Worm (Caenorhabditis elegans) whole organism, L1 larva: ENCODE data around the gene T19C9.8.
A peak's percentile ranks its signal among the peaks of the same experiment; 100 is the strongest.

Source experiments
- C04F5.9 ChIP-seq: sonication (generic microtip); optimal IDR thresholded peaks from 2 replicates; lab custom pipeline; 2016; ENCODE audit warnings: missing genetic modification characterization, missing compliant biosample characterization
- C16A3.4 ChIP-seq: fragments of 150-350 bp; optimal IDR thresholded peaks from 2 replicates; lab custom pipeline; 2014; ENCODE audit warnings: missing biosample characterization, missing genetic modification characterization
- C34B4.2 ChIP-seq: sonication (generic microtip); optimal IDR thresholded peaks from 2 replicates; lab custom pipeline; 2017; ENCODE audit warnings: mild to moderate bottlenecking, missing genetic modification characterization, missing compliant biosample characterization
- alr-1 ChIP-seq: fragments of 200-800 bp; sonication (Bioruptor generic); optimal IDR thresholded peaks from 2 replicates; lab custom pipeline; 2018; ENCODE audit warnings: borderline replicate concordance, mild to moderate bottlenecking, missing genetic modification characterization, missing compliant biosample characterization
- ceh-82 ChIP-seq, 3 experiments: fragments of 150-350 bp in 1 of 3; sonication (generic microtip) in 2 of 3; optimal IDR thresholded peaks; 2 replicates each; lab custom pipeline; 2014 to 2017; ENCODE audit warnings: missing biosample characterization in 3 of 3, missing genetic modification characterization in 3 of 3
- ceh-88 ChIP-seq: fragments of 200-800 bp; sonication (Bioruptor generic); IDR thresholded peaks from 2 replicates; pipeline ENCODE4 v1.3.6; 2022; ENCODE audit warnings: missing genetic modification characterization, missing compliant biosample characterization
- ceh-90 ChIP-seq: sonication (generic microtip); optimal IDR thresholded peaks from 2 replicates; lab custom pipeline; 2016; ENCODE audit warnings: missing genetic modification characterization, missing compliant biosample characterization
- dsc-1 ChIP-seq: sonication (generic microtip); optimal IDR thresholded peaks from 2 replicates; lab custom pipeline; 2016; ENCODE audit warnings: mild to moderate bottlenecking, missing genetic modification characterization, missing compliant biosample characterization
- efl-1 ChIP-seq, 4 experiments: fragments of 150-350 bp; optimal IDR thresholded peaks in 3 of 4; peaks in 1 of 4; 1 replicate in 1 of 4; 2 replicates in 3 of 4; lab custom pipeline; 2014; ENCODE audit warnings: missing biosample characterization in 2 of 4, missing genetic modification characterization in 2 of 4, missing genetic modification reagents in 2 of 4
- egl-27 ChIP-seq, 2 experiments: fragments of 150-350 bp in 1 of 2; sonication (generic microtip); optimal IDR thresholded peaks; 3 replicates each; lab custom pipeline; 2017 to 2018; ENCODE audit warnings: missing biosample characterization in 2 of 2, missing genetic modification characterization in 2 of 2, missing genetic modification reagents in 2 of 2
- elt-2 ChIP-seq: sonication (generic microtip); optimal IDR thresholded peaks from 2 replicates; lab custom pipeline; 2016; ENCODE audit warnings: missing genetic modification characterization, mild to moderate bottlenecking, inconsistent platforms, missing compliant biosample characterization, missing genetic modification reagents
- fkh-8 ChIP-seq: sonication (generic microtip); optimal IDR thresholded peaks from 2 replicates; lab custom pipeline; 2016; ENCODE audit warnings: mild to moderate bottlenecking, missing genetic modification characterization, missing compliant biosample characterization
- hlh-17 ChIP-seq: fragments of 200-800 bp; sonication (Bioruptor generic); optimal IDR thresholded peaks from 2 replicates; lab custom pipeline; 2018; ENCODE audit warnings: missing genetic modification characterization, mild to moderate bottlenecking, missing compliant biosample characterization, moderate library complexity, borderline replicate concordance
- hlh-4 ChIP-seq: sonication (generic microtip); optimal IDR thresholded peaks from 2 replicates; lab custom pipeline; 2016; ENCODE audit warnings: mild to moderate bottlenecking, missing genetic modification characterization, missing compliant biosample characterization
- hpl-2 ChIP-seq: fragments of 150-350 bp; optimal IDR thresholded peaks from 2 replicates; lab custom pipeline; 2014; ENCODE audit warnings: missing biosample characterization, missing genetic modification reagents, missing genetic modification characterization
- isw-1 ChIP-seq: fragments of 200-800 bp; sonication (Bioruptor generic); IDR thresholded peaks from 2 replicates; pipeline ENCODE4 v1.3.6; 2022; ENCODE audit warnings: missing genetic modification characterization, missing compliant biosample characterization
- jun-1 ChIP-seq: fragments of 150-350 bp; optimal IDR thresholded peaks from 2 replicates; lab custom pipeline; 2014; ENCODE audit warnings: missing biosample characterization, missing genetic modification reagents, missing genetic modification characterization
- lin-13 ChIP-seq: fragments of 150-350 bp; optimal IDR thresholded peaks from 2 replicates; lab custom pipeline; 2014; ENCODE audit warnings: missing biosample characterization, missing genetic modification reagents, missing genetic modification characterization
- lin-14 ChIP-seq: fragments of 200-800 bp; sonication (Bioruptor generic); optimal IDR thresholded peaks from 2 replicates; lab custom pipeline; 2018; ENCODE audit warnings: mild to moderate bottlenecking, missing genetic modification characterization, moderate library complexity, missing compliant biosample characterization
- lin-35 ChIP-seq, 2 experiments: fragments of 150-350 bp; optimal IDR thresholded peaks; 2 replicates each; lab custom pipeline; 2014; ENCODE audit warnings: missing biosample characterization in 2 of 2, missing genetic modification characterization in 2 of 2, missing genetic modification reagents in 2 of 2
- lin-39 ChIP-seq: fragments of 150-350 bp; optimal IDR thresholded peaks from 2 replicates; lab custom pipeline; 2014; ENCODE audit warnings: missing biosample characterization, missing genetic modification reagents, missing genetic modification characterization
- lir-3 ChIP-seq: sonication (generic microtip); optimal IDR thresholded peaks from 2 replicates; lab custom pipeline; 2016; ENCODE audit warnings: mild to moderate bottlenecking, missing genetic modification characterization, moderate library complexity, missing compliant biosample characterization; ENCODE audit not compliant: poor library complexity
- mab-9 ChIP-seq: fragments of 200-800 bp; sonication (Bioruptor generic); IDR thresholded peaks from 2 replicates; pipeline ENCODE4 v1.3.6; 2022; ENCODE audit warnings: missing genetic modification reagents, missing genetic modification characterization, missing compliant biosample characterization
- nhr-11 ChIP-seq: fragments of 150-350 bp; optimal IDR thresholded peaks from 2 replicates; lab custom pipeline; 2014; ENCODE audit warnings: missing biosample characterization, missing genetic modification characterization
- nhr-19 ChIP-seq: fragments of 200-800 bp; sonication (Bioruptor generic); conservative IDR thresholded peaks from 2 replicates; pipeline ENCODE4 v1.3.6; 2022; ENCODE audit warnings: missing genetic modification characterization, missing compliant biosample characterization
- nhr-237 ChIP-seq: fragments of 150-350 bp; optimal IDR thresholded peaks from 2 replicates; lab custom pipeline; 2014; ENCODE audit warnings: missing biosample characterization, missing genetic modification characterization
- nhr-28 ChIP-seq: fragments of 150-350 bp; optimal IDR thresholded peaks from 2 replicates; lab custom pipeline; 2014; ENCODE audit warnings: missing biosample characterization, missing genetic modification characterization
- nhr-76 ChIP-seq: sonication (generic microtip); optimal IDR thresholded peaks from 2 replicates; lab custom pipeline; 2017; ENCODE audit warnings: missing biosample characterization, missing genetic modification characterization
- nhr-77 ChIP-seq: fragments of 150-350 bp; optimal IDR thresholded peaks from 2 replicates; lab custom pipeline; 2014; ENCODE audit warnings: missing biosample characterization, missing genetic modification characterization
- nhr-85 ChIP-seq: sonication (generic microtip); peaks from one replicate; lab custom pipeline; 2016; ENCODE audit warnings: missing genetic modification characterization, inconsistent platforms, missing compliant biosample characterization
- pqm-1 ChIP-seq: sonication (generic microtip); optimal IDR thresholded peaks from 3 replicates; lab custom pipeline; 2017; ENCODE audit warnings: missing biosample characterization, missing genetic modification characterization
- sptf-1 ChIP-seq: fragments of 150-350 bp; optimal IDR thresholded peaks from 2 replicates; lab custom pipeline; 2014; ENCODE audit warnings: missing biosample characterization, missing genetic modification characterization
- sup-37 ChIP-seq: fragments of 200-800 bp; sonication (Bioruptor generic); optimal IDR thresholded peaks from 2 replicates; lab custom pipeline; 2018; ENCODE audit warnings: mild to moderate bottlenecking, missing genetic modification characterization, missing compliant biosample characterization
- tlp-1 ChIP-seq: fragments of 150-350 bp; optimal IDR thresholded peaks from 2 replicates; lab custom pipeline; 2014; ENCODE audit warnings: missing biosample characterization, missing genetic modification characterization
- unc-130 ChIP-seq: fragments of 150-350 bp; optimal IDR thresholded peaks from 2 replicates; lab custom pipeline; 2017; ENCODE audit warnings: missing biosample characterization, missing genetic modification characterization, inconsistent platforms
- unc-86 ChIP-seq: sonication (generic microtip); optimal IDR thresholded peaks from 2 replicates; lab custom pipeline; 2016; ENCODE audit warnings: missing genetic modification characterization, missing compliant biosample characterization
- vab-15 ChIP-seq: sonication (generic microtip); optimal IDR thresholded peaks from 2 replicates; lab custom pipeline; 2017; ENCODE audit warnings: missing genotype, mild to moderate bottlenecking, missing genetic modification characterization, missing compliant biosample characterization
- zag-1 ChIP-seq: fragments of 150-350 bp; optimal IDR thresholded peaks from 2 replicates; lab custom pipeline; 2014; ENCODE audit warnings: missing biosample characterization, missing genetic modification characterization

Gene T19C9.8

DNA sequence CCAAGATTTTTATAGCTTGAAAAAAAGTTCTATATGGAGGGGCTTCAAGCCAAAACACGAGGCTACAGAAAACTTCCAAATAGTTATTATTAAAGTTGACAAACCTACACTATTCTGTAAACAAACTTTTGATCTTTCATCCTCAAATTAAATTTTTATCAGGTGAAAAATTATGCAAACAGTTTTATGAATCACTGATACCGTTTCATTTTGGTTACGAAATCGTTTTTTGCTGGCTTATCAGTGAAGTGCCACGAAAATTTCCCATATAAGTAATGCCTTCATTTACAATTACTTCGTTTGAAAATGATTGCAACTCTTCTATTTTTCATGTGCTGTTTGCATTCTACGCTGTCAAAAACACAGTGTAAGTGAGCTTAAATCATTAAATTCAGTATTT lies at the start of gene T19C9.8:
Gene T19C9.8, plus strand, starts transcription at position 299 of the 400 bp plus-strand sequence.
- TF ChIP-seq isw-1 (GFP tag; lab: Robert Waterston, UW) (no peak), C16A3.4 (tag; lab: Kevin White, UChicago) (no peak), ceh-88 (GFP tag; lab: Robert Waterston, UW) (no peak), dsc-1 (tag; lab: Kevin White, UChicago) (no peak), hpl-2 (GFP tag; lab: Kevin White, UChicago) (no peak), nhr-237 (tag; lab: Kevin White, UChicago) (no peak), C04F5.9 (tag; lab: Kevin White, UChicago) (no peak), vab-15 (tag; lab: Kevin White, UChicago) (no peak), pqm-1 (tag; lab: Kevin White, UChicago) (peak; percentile 1), nhr-28 (tag; lab: Kevin White, UChicago) (no peak), C34B4.2 (tag; lab: Kevin White, UChicago) (no peak), lin-14 (GFP tag; lab: Kevin White, UChicago) (peak; percentile 17), nhr-11 (tag; lab: Kevin White, UChicago) (no peak), lin-35 (GFP tag; optimal IDR thresholded peaks at IDR 0.05; lab: Kevin White, UChicago) (peak in 1 of 2 experiments; percentile 2), hlh-17 (no peak), egl-27 (tag; optimal IDR thresholded peaks at IDR 0.05; lab: Kevin White, UChicago) (no peak), nhr-76 (tag; lab: Kevin White, UChicago) (no peak), lir-3 (tag; lab: Kevin White, UChicago) (no peak), ceh-90 (tag; lab: Kevin White, UChicago) (no peak), zag-1 (no peak), nhr-77 (tag; lab: Kevin White, UChicago) (no peak), mab-9 (GFP tag; lab: Robert Waterston, UW) (no peak), nhr-19 (GFP tag; lab: Robert Waterston, UW) (no peak), jun-1 (tag; lab: Kevin White, UChicago) (peak; percentile 12), fkh-8 (tag; lab: Kevin White, UChicago) (no peak), elt-2 (peak; percentile 94)

DNA sequence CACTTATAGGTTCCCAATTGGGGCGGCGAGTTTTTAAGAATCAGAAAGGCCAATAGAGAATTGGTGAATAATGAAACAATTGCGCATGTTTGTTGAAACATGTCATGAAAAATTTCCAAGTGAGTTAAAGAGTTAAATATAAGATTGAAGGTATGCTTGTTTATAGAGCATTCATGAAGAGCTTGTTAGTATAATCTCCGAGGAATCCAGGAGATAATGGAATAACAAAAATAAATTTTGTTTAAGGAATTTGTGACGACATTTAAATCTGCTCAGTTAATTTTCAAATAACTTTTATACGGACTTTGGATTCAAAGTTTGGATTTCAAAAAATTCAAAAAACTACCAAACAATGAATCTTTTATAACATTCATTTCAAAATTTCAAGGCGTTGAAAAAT lies 48.5 kb upstream of the T19C9.8 start, which contains the start of gene str-199:
Gene str-199, minus strand, starts transcription at position 101 of the 400 bp plus-strand sequence.
- no peak for TF ChIP-seq lin-13
- no peak for TF ChIP-seq ceh-82 (tag; optimal IDR thresholded peaks at IDR 0.05; lab: Kevin White, UChicago)
- TF ChIP-seq alr-1 (tag; lab: Kevin White, UChicago) = no peak
- TF ChIP-seq sptf-1 (tag; lab: Kevin White, UChicago) = no peak
- TF ChIP-seq lir-3 (tag; lab: Kevin White, UChicago) = no peak
- no peak for TF ChIP-seq C34B4.2 (tag; lab: Kevin White, UChicago)
- TF ChIP-seq elt-2 = no peak
- TF ChIP-seq unc-130 (tag; lab: Kevin White, UChicago) = no peak
- TF ChIP-seq unc-86 = no peak
- TF ChIP-seq nhr-85 (tag; lab: Kevin White, UChicago) = no peak
- TF ChIP-seq sup-37 (GFP tag; lab: Kevin White, UChicago) = no peak
- no peak for TF ChIP-seq efl-1 (optimal IDR thresholded peaks at IDR 0.05; lab: Kevin White, UChicago)
- no peak for TF ChIP-seq efl-1 (GFP tag; optimal IDR thresholded peaks at IDR 0.05 in 1 of 2; lab: Kevin White, UChicago)
- no peak for TF ChIP-seq nhr-19 (GFP tag; lab: Robert Waterston, UW)
- no peak for TF ChIP-seq C16A3.4 (tag; lab: Kevin White, UChicago)
- no peak for TF ChIP-seq lin-39
- TF ChIP-seq C04F5.9 (tag; lab: Kevin White, UChicago) = no peak
- TF ChIP-seq ceh-88 (GFP tag; lab: Robert Waterston, UW) = no peak
- no peak for TF ChIP-seq fkh-8 (tag; lab: Kevin White, UChicago)

DNA sequence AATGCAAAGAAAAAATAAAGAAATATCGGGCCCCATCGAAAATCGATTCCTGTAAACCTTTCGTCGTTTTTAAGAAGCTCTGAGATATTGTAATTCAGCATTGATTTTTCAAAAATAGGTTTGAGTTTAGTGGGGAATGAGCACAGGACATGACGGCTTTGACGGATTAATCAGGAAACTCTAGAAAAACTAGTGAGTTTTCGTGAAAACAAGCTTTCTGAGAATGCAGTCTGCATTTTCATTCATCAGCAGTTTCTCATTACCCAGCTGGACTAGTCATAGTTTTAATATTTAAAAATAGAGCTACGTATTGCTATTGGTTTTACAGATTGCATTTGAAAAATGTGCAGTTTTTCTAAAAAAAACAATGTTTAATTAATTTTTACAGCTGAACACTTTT lies 46.7 kb upstream of the T19C9.8 start, which contains the start of gene srz-47:
Gene srz-47, minus strand, starts transcription at position 101 of the 400 bp plus-strand sequence.
- TF ChIP-seq hlh-4 (tag; lab: Kevin White, UChicago) (peak; percentile 29), tlp-1 (tag; lab: Kevin White, UChicago) (no peak)
